Worm (Caenorhabditis elegans): ENCODE results near the gene Y4C6B.4.
A peak's percentile ranks its signal among the peaks of the same experiment; 100 is the strongest.

Y4C6B.4 gene

DNA sequence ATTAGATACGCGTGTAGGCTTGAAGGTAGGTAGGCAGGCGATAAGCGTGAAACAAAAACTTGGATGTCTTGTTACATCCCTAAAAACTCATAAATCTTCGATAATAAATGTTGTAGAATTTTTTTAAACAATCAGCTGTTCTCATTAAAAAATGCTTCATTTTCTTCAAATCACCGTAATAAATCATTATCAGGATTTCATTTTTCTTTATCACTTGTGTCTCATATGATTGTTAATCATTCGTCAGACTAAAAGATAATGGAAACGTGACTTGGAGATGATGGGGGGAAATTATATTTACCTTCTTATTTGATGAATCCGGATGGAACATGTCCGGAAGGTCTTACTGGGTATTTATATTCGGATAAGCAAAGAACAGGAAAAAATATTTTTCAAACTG lies 7.2 kb downstream of the Y4C6B.4 start:
- TF ChIP-seq dmd-4 (tag; optimal IDR thresholded peaks at IDR 0.05; ENCODE audit: borderline replicate concordance), result no peak
- TF ChIP-seq elt-2 (tag; optimal IDR thresholded peaks at IDR 0.05), result peak; percentile 4
- no peak for TF ChIP-seq pha-4 (tag; optimal IDR thresholded peaks at IDR 0.05)
- no peak for TF ChIP-seq unc-55 (GFP tag; optimal IDR thresholded peaks at IDR 0.05)

ce11 chrIV:5334518-5334917 lies 8.3 kb downstream of the Y4C6B.4 start:
- peak; percentile 19 for TF ChIP-seq hlh-8 (tag; optimal IDR thresholded peaks at IDR 0.05)
- TF ChIP-seq dve-1 (tag; optimal IDR thresholded peaks at IDR 0.05), result peak; percentile 30
- peak; percentile 73 for TF ChIP-seq che-1 (tag; optimal IDR thresholded peaks at IDR 0.05)
- no peak for TF ChIP-seq ceh-6 (GFP tag; optimal IDR thresholded peaks at IDR 0.05)
- peak; percentile 50 for TF ChIP-seq K09A11.1 (tag; optimal IDR thresholded peaks at IDR 0.05; ENCODE audit: insufficient read depth)
- no peak for TF ChIP-seq ets-4 (tag; optimal IDR thresholded peaks at IDR 0.05)
- TF ChIP-seq fkh-6 (tag; optimal IDR thresholded peaks at IDR 0.05), result peak; percentile 58
- peak; percentile 0 for TF ChIP-seq zip-5 (tag; optimal IDR thresholded peaks at IDR 0.05)
- TF ChIP-seq sdc-2 (tag; optimal IDR thresholded peaks at IDR 0.05), result peak; percentile 16
- 0 out of 2 replicates have a peak, but pooled peaks have one; percentile 41 for TF ChIP-seq unc-3 (GFP tag; conservative IDR thresholded peaks at IDR 0.05)
- no peak for TF ChIP-seq unc-3 (tag; optimal IDR thresholded peaks at IDR 0.05)
- peak; percentile 17 for TF ChIP-seq K02D7.2 (tag; optimal IDR thresholded peaks at IDR 0.05)
- no peak for TF ChIP-seq elt-4 (tag; optimal IDR thresholded peaks at IDR 0.05)
- TF ChIP-seq ceh-30 (tag; optimal IDR thresholded peaks at IDR 0.05), result no peak
- TF ChIP-seq ceh-45 (GFP tag; IDR thresholded peaks at IDR 0.05), result 0 out of 2 replicates have a peak, but pooled peaks have one; percentile 64
- peak; percentile 22; the same call in 1 of the 2 replicates for TF ChIP-seq sox-2 (GFP tag; IDR thresholded peaks at IDR 0.05)
- TF ChIP-seq syd-9 (tag; optimal IDR thresholded peaks at IDR 0.05), result peak; percentile 8
- TF ChIP-seq lin-11 (tag; optimal IDR thresholded peaks at IDR 0.05), result peak; percentile 61
- TF ChIP-seq ceh-9 (tag; optimal IDR thresholded peaks at IDR 0.05), result no peak
- no peak for TF ChIP-seq unc-42 (tag; optimal IDR thresholded peaks at IDR 0.05)
- peak; percentile 27 for TF ChIP-seq ceh-2 (tag; optimal IDR thresholded peaks at IDR 0.05)
- peak; percentile 48 for TF ChIP-seq ceh-34 (tag; optimal IDR thresholded peaks at IDR 0.05)
- peak; percentile 49 for TF ChIP-seq ztf-16 (tag; optimal IDR thresholded peaks at IDR 0.05)
- peak; percentile 67 for TF ChIP-seq ttx-3 (tag; optimal IDR thresholded peaks at IDR 0.05)
- peak; percentile 63 for TF ChIP-seq Y22D7AL.16 (tag; optimal IDR thresholded peaks at IDR 0.05)
- peak; percentile 42 for TF ChIP-seq ceh-18 (tag; optimal IDR thresholded peaks at IDR 0.05)
- TF ChIP-seq elt-2 (tag; optimal IDR thresholded peaks at IDR 0.05), result peak; percentile 72
- TF ChIP-seq pqm-1 (tag; optimal IDR thresholded peaks at IDR 0.05), result peak; percentile 3
- peak; percentile 22 for TF ChIP-seq nhr-232 (tag; optimal IDR thresholded peaks at IDR 0.05)
- TF ChIP-seq sox-4 (tag; optimal IDR thresholded peaks at IDR 0.05), result peak; percentile 73
- peak; percentile 20 for TF ChIP-seq nfya-1 (tag; optimal IDR thresholded peaks at IDR 0.05)
- TF ChIP-seq ceh-31 (tag; optimal IDR thresholded peaks at IDR 0.05), result peak; percentile 35
- TF ChIP-seq npax-4 (tag; optimal IDR thresholded peaks at IDR 0.05), result no peak
- peak; percentile 43 for TF ChIP-seq C08G9.2 (tag; optimal IDR thresholded peaks at IDR 0.05)
- peak; percentile 68 for TF ChIP-seq hlh-13 (GFP tag; optimal IDR thresholded peaks at IDR 0.05)
- peak; percentile 34 for TF ChIP-seq unc-86 (tag; optimal IDR thresholded peaks at IDR 0.05)
- peak; percentile 78 for TF ChIP-seq gmeb-2 (tag; optimal IDR thresholded peaks at IDR 0.05)
- TF ChIP-seq ceh-22 (tag; optimal IDR thresholded peaks at IDR 0.05), result no peak
- peak; percentile 15 for TF ChIP-seq ceh-24 (tag; optimal IDR thresholded peaks at IDR 0.05)
- no peak for TF ChIP-seq T23F11.4 (GFP tag; optimal IDR thresholded peaks at IDR 0.05)
- peak; percentile 60 for TF ChIP-seq fax-1 (tag; optimal IDR thresholded peaks at IDR 0.05)
- peak; percentile 63 for TF ChIP-seq ceh-19 (GFP tag; optimal IDR thresholded peaks at IDR 0.05)
- peak; percentile 5 for TF ChIP-seq unc-55 (GFP tag; optimal IDR thresholded peaks at IDR 0.05)
- no peak for TF ChIP-seq C38D4.7 (GFP tag; optimal IDR thresholded peaks at IDR 0.05)
- TF ChIP-seq F13H6.1 (tag; optimal IDR thresholded peaks at IDR 0.05), result peak; percentile 35
- peak; percentile 45 for TF ChIP-seq tbx-2 (tag; optimal IDR thresholded peaks at IDR 0.05)
- peak; percentile 15 for TF ChIP-seq rnt-1 (tag; optimal IDR thresholded peaks at IDR 0.05)
- TF ChIP-seq ceh-14 (tag; optimal IDR thresholded peaks at IDR 0.05), result peak; percentile 57
- no peak for TF ChIP-seq pag-3 (tag; optimal IDR thresholded peaks at IDR 0.05; ENCODE audit: borderline replicate concordance)

Measured in whole organism, late embryonic.